Worm (Caenorhabditis elegans) whole organism, L4 larva: ENCODE measurements around the gene Y69H2.10.

Experiments used
- D1046.2 ChIP-seq: fragments of 200-800 bp; sonication (Bioruptor generic); IDR thresholded peaks from 2 replicates; pipeline ENCODE4 v1.3.6; 2022; ENCODE audit warnings: missing genetic modification characterization, missing compliant biosample characterization
- F10B5.3 ChIP-seq: sonication (generic microtip); optimal IDR thresholded peaks from 2 replicates; lab custom pipeline; 2016; ENCODE audit warnings: mild to moderate bottlenecking, missing genetic modification characterization, missing compliant biosample characterization
- F26F4.8 ChIP-seq: fragments of 200-800 bp; sonication (Bioruptor generic); conservative IDR thresholded peaks from 2 replicates; pipeline ENCODE4 v1.3.6; 2022; ENCODE audit warnings: missing genetic modification characterization, missing compliant biosample characterization
- F37D6.2 ChIP-seq: sonication (generic microtip); optimal IDR thresholded peaks from 2 replicates; lab custom pipeline; 2016; ENCODE audit warnings: mild to moderate bottlenecking, missing genetic modification characterization, missing compliant biosample characterization
- F44E2.7 ChIP-seq: fragments of 200-800 bp; sonication (Bioruptor generic); IDR thresholded peaks from 2 replicates; pipeline ENCODE4 v2.1.2; 2022; ENCODE audit warnings: missing genetic modification characterization, missing compliant biosample characterization
- F49E8.2 ChIP-seq: sonication (generic microtip); optimal IDR thresholded peaks from 2 replicates; lab custom pipeline; 2016; ENCODE audit warnings: missing compliant biosample characterization, mild to moderate bottlenecking, missing genetic modification characterization, borderline replicate concordance
- R02D3.7 ChIP-seq: fragments of 150-350 bp; sonication (generic microtip); optimal IDR thresholded peaks from 3 replicates; lab custom pipeline; 2014; ENCODE audit warnings: missing biosample characterization, missing genetic modification characterization
- Y105C5A.15 ChIP-seq: fragments of 200-800 bp; sonication (Bioruptor generic); IDR thresholded peaks from 2 replicates; pipeline ENCODE4 v1.3.6; 2022; ENCODE audit warnings: missing genetic modification characterization, missing compliant biosample characterization
- Y48G9A.11 ChIP-seq: fragments of 200-800 bp; sonication (Bioruptor generic); IDR thresholded peaks from 2 replicates; pipeline ENCODE4 v1.3.6; 2022; ENCODE audit warnings: missing genetic modification reagents, missing genetic modification characterization, missing compliant biosample characterization
- aha-1 ChIP-seq: fragments of 150-350 bp; peaks from one replicate; lab custom pipeline; 2014; ENCODE audit warnings: missing biosample characterization, missing genetic modification characterization
- arid-1 ChIP-seq: fragments of 200-800 bp; sonication (Bioruptor generic); conservative IDR thresholded peaks from 2 replicates; pipeline ENCODE4 v1.3.6; 2022; ENCODE audit warnings: missing genetic modification reagents, missing genetic modification characterization, missing compliant biosample characterization
- ceh-20 ChIP-seq: fragments of 200-800 bp; sonication (Bioruptor generic); IDR thresholded peaks from 2 replicates; pipeline ENCODE4 v1.3.6; 2022; ENCODE audit warnings: missing genetic modification reagents, missing genetic modification characterization, missing compliant biosample characterization
- ces-1 ChIP-seq: fragments of 150-350 bp; sonication (generic microtip); optimal IDR thresholded peaks from 4 replicates; lab custom pipeline; 2014; ENCODE audit warnings: missing biosample characterization, missing genetic modification reagents, missing genetic modification characterization
- cey-2 ChIP-seq: sonication (generic microtip); optimal IDR thresholded peaks from 3 replicates; lab custom pipeline; 2017; ENCODE audit warnings: missing genetic modification characterization, mild to moderate bottlenecking, missing compliant biosample characterization, antibody characterized with exemption, borderline replicate concordance; ENCODE audit not compliant: insufficient read depth
- daf-12 ChIP-seq: fragments of 150-350 bp; optimal IDR thresholded peaks from 2 replicates; lab custom pipeline; 2014; ENCODE audit warnings: missing biosample characterization, missing genetic modification reagents, missing genetic modification characterization
- daf-16 ChIP-seq, 3 experiments: sonication (generic microtip); optimal IDR thresholded peaks; 2 replicates each; lab custom pipeline; 2016 to 2017; ENCODE audit warnings: missing genetic modification characterization in 3 of 3, missing genetic modification reagents in 3 of 3, mild to moderate bottlenecking in 2 of 3, missing compliant biosample characterization in 2 of 3, missing biosample characterization in 1 of 3, moderate library complexity in 1 of 3
- daf-8 ChIP-seq: fragments of 200-800 bp; sonication (Bioruptor generic); IDR thresholded peaks from 2 replicates; pipeline ENCODE4 v1.3.6; 2022; ENCODE audit warnings: missing genetic modification characterization, missing compliant biosample characterization
- dmd-9 ChIP-seq: fragments of 200-800 bp; sonication (Bioruptor generic); IDR thresholded peaks from 2 replicates; pipeline ENCODE4 v1.3.6; 2022; ENCODE audit warnings: missing genetic modification reagents, missing genetic modification characterization, missing compliant biosample characterization
- duxl-1 ChIP-seq: sonication (generic microtip); optimal IDR thresholded peaks from 2 replicates; lab custom pipeline; 2016; ENCODE audit warnings: mild to moderate bottlenecking, missing genetic modification characterization, moderate library complexity, missing compliant biosample characterization; ENCODE audit not compliant: poor library complexity
- fkh-10 ChIP-seq: fragments of 150-350 bp; optimal IDR thresholded peaks from 2 replicates; lab custom pipeline; 2014; ENCODE audit warnings: missing biosample characterization, missing genetic modification reagents, missing genetic modification characterization
- gei-8 ChIP-seq: fragments of 200-800 bp; sonication (Bioruptor generic); optimal IDR thresholded peaks from 2 replicates; lab custom pipeline; 2018; ENCODE audit warnings: mild to moderate bottlenecking, missing genetic modification characterization, missing compliant biosample characterization
- hif-1 ChIP-seq, 2 experiments: sonication (generic microtip); optimal IDR thresholded peaks; 2 replicates each; lab custom pipeline; 2016 to 2017; ENCODE audit warnings: missing compliant biosample characterization in 2 of 2, missing genetic modification characterization in 2 of 2, missing genetic modification reagents in 2 of 2, missing genotype in 2 of 2, mild to moderate bottlenecking in 1 of 2
- hmg-1.1 ChIP-seq: fragments of 200-800 bp; sonication (Bioruptor generic); IDR thresholded peaks from 2 replicates; pipeline ENCODE4 v1.3.6; 2022; ENCODE audit warnings: missing genetic modification reagents, missing genetic modification characterization, missing compliant biosample characterization
- lim-7 ChIP-seq: fragments of 200-800 bp; sonication (Bioruptor generic); IDR thresholded peaks from 2 replicates; pipeline ENCODE4 v1.3.6; 2022; ENCODE audit warnings: missing genetic modification characterization, missing compliant biosample characterization
- lin-29 ChIP-seq: fragments of 200-800 bp; sonication (Bioruptor generic); IDR thresholded peaks from 2 replicates; pipeline ENCODE4 v1.3.6; 2022; ENCODE audit warnings: missing genetic modification reagents, missing genetic modification characterization, missing compliant biosample characterization
- lir-3 ChIP-seq: sonication (generic microtip); optimal IDR thresholded peaks from 2 replicates; lab custom pipeline; 2016; ENCODE audit warnings: mild to moderate bottlenecking, missing genetic modification characterization, missing compliant biosample characterization
- madf-5 ChIP-seq, 2 experiments: fragments of 200-800 bp; sonication (Bioruptor generic); IDR thresholded peaks; 2 replicates each; pipeline ENCODE4 v1.3.6; 2022; ENCODE audit warnings: missing compliant biosample characterization in 2 of 2, missing genetic modification characterization in 2 of 2
- nhr-102 ChIP-seq: sonication (generic microtip); optimal IDR thresholded peaks from 2 replicates; lab custom pipeline; 2016; ENCODE audit warnings: mild to moderate bottlenecking, missing genetic modification characterization, moderate library complexity, missing compliant biosample characterization
- nhr-11 ChIP-seq: fragments of 150-350 bp; optimal IDR thresholded peaks from 2 replicates; lab custom pipeline; 2014; ENCODE audit warnings: missing biosample characterization, missing genetic modification characterization
- nhr-25 ChIP-seq: sonication (generic microtip); optimal IDR thresholded peaks from 2 replicates; lab custom pipeline; 2017; ENCODE audit warnings: missing genetic modification characterization, mild to moderate bottlenecking, missing compliant biosample characterization, antibody characterized with exemption, moderate library complexity, borderline replicate concordance; ENCODE audit not compliant: insufficient read depth
- nhr-48 ChIP-seq: sonication (generic microtip); optimal IDR thresholded peaks from 2 replicates; lab custom pipeline; 2016; ENCODE audit warnings: mild to moderate bottlenecking, missing genetic modification characterization, missing compliant biosample characterization
- nhr-77 ChIP-seq: fragments of 150-350 bp; optimal IDR thresholded peaks from 2 replicates; lab custom pipeline; 2014; ENCODE audit warnings: missing biosample characterization, missing genetic modification characterization
- saeg-2 ChIP-seq: fragments of 200-800 bp; sonication (Bioruptor generic); IDR thresholded peaks from 2 replicates; pipeline ENCODE4 v1.3.6; 2022; ENCODE audit warnings: missing genetic modification reagents, missing genetic modification characterization, missing compliant biosample characterization
- snpc-4 ChIP-seq: fragments of 150-350 bp; optimal IDR thresholded peaks from 2 replicates; lab custom pipeline; 2014; ENCODE audit warnings: missing biosample characterization, missing genetic modification characterization
- unc-130 ChIP-seq: sonication (generic microtip); optimal IDR thresholded peaks from 2 replicates; lab custom pipeline; 2016; ENCODE audit warnings: missing genetic modification reagents, missing genetic modification characterization, missing compliant biosample characterization
- unc-62 ChIP-seq, 3 experiments: fragments of 150-350 bp in 1 of 3; sonication (generic microtip); optimal IDR thresholded peaks in 2 of 3; peaks in 1 of 3; 1 replicate in 1 of 3; 2 replicates in 2 of 3; lab custom pipeline; 2014 to 2017; ENCODE audit warnings: missing biosample characterization in 3 of 3, missing genetic modification characterization in 3 of 3, missing genetic modification reagents in 3 of 3, missing genotype in 1 of 3
- zfp-2 ChIP-seq: sonication (generic microtip); optimal IDR thresholded peaks from 2 replicates; lab custom pipeline; 2016; ENCODE audit warnings: mild to moderate bottlenecking, missing genetic modification characterization, missing compliant biosample characterization
- zip-2 ChIP-seq: fragments of 150-350 bp; optimal IDR thresholded peaks from 2 replicates; lab custom pipeline; 2014; ENCODE audit warnings: missing biosample characterization, missing genetic modification characterization
- ztf-7 ChIP-seq: fragments of 150-350 bp; optimal IDR thresholded peaks from 2 replicates; lab custom pipeline; 2014; ENCODE audit warnings: missing biosample characterization, missing genetic modification characterization

Gene Y69H2.10

ce11 chrV:18708015-18708414 lies 37.9 kb downstream of the Y69H2.10 start:
- TF ChIP-seq madf-5 (GFP tag; IDR thresholded peaks at IDR 0.05; lab: Robert Waterston, UW) (0 out of 4 replicates have a peak, but pooled peaks of 1 of the 2 experiments have one; percentile 19), fkh-10 (GFP tag; lab: Kevin White, UChicago) (no peak), F44E2.7 (GFP tag; lab: Robert Waterston, UW) (0 out of 2 replicates have a peak, but pooled peaks have one; percentile 4), F26F4.8 (0 out of 2 replicates have a peak, but pooled peaks have one; percentile 49), aha-1 (tag; lab: Kevin White, UChicago) (peak; percentile 83)

DNA sequence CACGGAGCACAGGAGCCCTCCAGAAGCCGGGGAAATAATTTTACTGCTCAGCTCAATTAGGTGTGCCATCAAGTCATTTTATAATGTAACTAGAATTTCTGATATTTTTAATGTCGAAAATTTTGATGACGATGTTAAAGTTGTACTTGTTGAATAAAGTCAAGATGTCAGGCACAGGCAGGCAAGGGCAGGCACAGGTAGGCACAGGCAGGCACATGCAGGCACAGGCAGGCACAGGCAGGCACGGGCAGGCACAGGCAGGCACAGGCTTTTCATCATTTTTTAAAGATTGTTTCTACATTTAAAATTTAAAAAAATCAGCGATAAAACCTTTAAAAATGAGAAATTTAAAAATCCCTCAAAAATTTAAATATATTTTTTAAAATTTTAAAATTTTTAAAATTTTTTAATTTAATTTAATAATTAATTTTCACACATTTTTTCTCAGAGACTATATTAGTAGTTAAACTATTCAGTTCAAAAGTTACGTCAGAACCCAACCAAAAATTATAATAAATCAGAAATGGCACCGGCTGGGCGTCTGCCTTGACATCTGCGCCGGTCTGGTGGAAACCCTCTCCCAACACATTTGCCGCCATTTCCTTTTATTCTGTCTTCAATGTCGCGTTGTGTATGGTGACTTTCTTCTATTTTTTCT lies 39.2 kb downstream of the Y69H2.10 start, which contains the start of gene Y17D7C.6:
TSS of gene Y17D7C.6 (plus strand) at position 608 of the 658 bp plus-strand sequence.
- TF ChIP-seq nhr-11 (tag; lab: Kevin White, UChicago), result no peak
- no peak for TF ChIP-seq ztf-7
- TF ChIP-seq saeg-2 (GFP tag; lab: Robert Waterston, UW), result 0 out of 2 replicates have a peak, but pooled peaks have one; percentile 30
- no peak for TF ChIP-seq Y105C5A.15
- TF ChIP-seq hmg-1.1, result no peak
- 0 out of 4 replicates have a peak, but pooled peaks of 1 of the 2 experiments have one; percentile 75 for TF ChIP-seq madf-5 (GFP tag; IDR thresholded peaks at IDR 0.05; lab: Robert Waterston, UW)
- TF ChIP-seq zip-2 (tag; lab: Kevin White, UChicago), result no peak

DNA sequence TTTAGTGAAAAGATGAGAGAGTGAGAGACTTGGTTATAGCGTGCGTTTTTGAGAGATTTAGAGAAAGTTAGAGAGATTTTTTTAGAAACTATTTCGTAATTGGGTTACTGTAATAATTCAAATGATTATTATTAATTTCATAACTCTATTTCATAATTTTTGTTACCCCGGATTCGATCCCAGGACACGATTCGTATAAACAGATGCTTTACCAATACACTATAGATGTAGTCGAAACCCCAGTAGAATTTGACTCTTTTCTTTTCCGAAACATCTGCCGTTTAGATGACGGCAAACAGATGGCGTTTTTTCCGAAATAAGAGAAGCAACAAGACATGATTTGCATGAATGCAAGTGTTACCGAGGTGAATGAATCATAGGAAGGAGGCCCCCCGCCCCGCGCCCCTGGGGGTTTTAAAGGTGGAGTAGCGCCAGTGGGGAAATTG lies 40.0 kb downstream of the Y69H2.10 start:
- no peak for TF ChIP-seq daf-12
- TF ChIP-seq nhr-102 (tag; lab: Kevin White, UChicago), result no peak
- TF ChIP-seq aha-1 (tag; lab: Kevin White, UChicago), result peak; percentile 39
- no peak for TF ChIP-seq zfp-2 (tag; lab: Kevin White, UChicago)
- TF ChIP-seq cey-2, result no peak
- peak; percentile 54; the same call in 1 of the 2 replicates for TF ChIP-seq D1046.2 (GFP tag; lab: Robert Waterston, UW)
- peak in 1 of 2 experiments; percentile 20 for TF ChIP-seq unc-62 (GFP tag; optimal IDR thresholded peaks at IDR 0.05 in 1 of 2; lab: Kevin White, UChicago)
- no peak for TF ChIP-seq unc-62 (tag; optimal IDR thresholded peaks at IDR 0.05; lab: Kevin White, UChicago)
- TF ChIP-seq dmd-9 (GFP tag; lab: Robert Waterston, UW), result no peak
- TF ChIP-seq gei-8 (GFP tag; lab: Kevin White, UChicago), result no peak
- no peak for TF ChIP-seq ces-1 (GFP tag; lab: Kevin White, UChicago)
- TF ChIP-seq duxl-1 (tag; lab: Kevin White, UChicago), result peak; percentile 77
- TF ChIP-seq lin-29 (GFP tag; lab: Robert Waterston, UW), result 0 out of 2 replicates have a peak, but pooled peaks have one; percentile 12
- peak in 1 of 2 experiments; percentile 13 for TF ChIP-seq daf-16 (GFP tag; optimal IDR thresholded peaks at IDR 0.05; lab: Kevin White, UChicago)
- peak; percentile 11 for TF ChIP-seq daf-16 (tag; optimal IDR thresholded peaks at IDR 0.05; lab: Kevin White, UChicago)
- no peak for TF ChIP-seq arid-1 (GFP tag; lab: Robert Waterston, UW)
- TF ChIP-seq saeg-2 (GFP tag; lab: Robert Waterston, UW), result no peak
- peak; percentile 40 for TF ChIP-seq F37D6.2 (tag; lab: Kevin White, UChicago)
- TF ChIP-seq zip-2 (tag; lab: Kevin White, UChicago), result peak; percentile 32

DNA sequence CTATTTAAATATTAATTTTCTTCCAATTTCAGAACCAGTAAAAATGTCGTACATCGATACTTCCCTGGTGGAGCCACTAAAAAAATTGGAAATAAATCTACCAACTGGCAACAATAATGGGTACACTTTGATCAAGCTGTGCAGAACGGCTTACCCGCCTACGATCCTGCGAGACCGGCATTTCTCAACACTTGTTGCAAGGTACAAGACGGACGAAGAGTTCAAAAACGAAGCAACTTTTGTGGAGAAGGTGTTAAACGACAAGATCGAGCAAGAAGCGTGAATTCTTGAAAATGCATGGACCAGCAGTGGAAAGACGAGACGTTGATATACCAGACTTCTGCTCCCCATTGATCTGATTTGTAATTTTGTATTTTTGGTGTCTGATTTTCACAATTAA lies 41.2 kb downstream of the Y69H2.10 start:
- TF ChIP-seq F37D6.2 (tag; lab: Kevin White, UChicago) (no peak), daf-8 (GFP tag; lab: Robert Waterston, UW) (no peak), nhr-25 (no peak), lir-3 (no peak), aha-1 (tag; lab: Kevin White, UChicago) (peak; percentile 56), snpc-4 (tag; lab: Kevin White, UChicago) (no peak), Y48G9A.11 (GFP tag; lab: Robert Waterston, UW) (no peak)

ce11 chrV:18712118-18712517 lies 42.0 kb downstream of the Y69H2.10 start:
- TF ChIP-seq R02D3.7 (tag; lab: Kevin White, UChicago) (no peak), nhr-77 (tag; lab: Kevin White, UChicago) (no peak), hif-1 (tag; optimal IDR thresholded peaks at IDR 0.05; lab: Kevin White, UChicago) (no peak), unc-130 (GFP tag; lab: Kevin White, UChicago) (peak; percentile 26), F10B5.3 (tag; lab: Kevin White, UChicago) (no peak), F49E8.2 (tag; lab: Kevin White, UChicago) (no peak), daf-8 (GFP tag; lab: Robert Waterston, UW) (0 out of 2 replicates have a peak, but pooled peaks have one; percentile 61), lim-7 (GFP tag; lab: Robert Waterston, UW) (no peak), ceh-20 (no peak), nhr-48 (tag; lab: Kevin White, UChicago) (no peak), arid-1 (GFP tag; lab: Robert Waterston, UW) (no peak), nhr-25 (no peak), daf-16 (GFP tag; optimal IDR thresholded peaks at IDR 0.05; lab: Kevin White, UChicago) (peak in 1 of 2 experiments; percentile 19), daf-16 (tag; optimal IDR thresholded peaks at IDR 0.05; lab: Kevin White, UChicago) (peak; percentile 17), zfp-2 (tag; lab: Kevin White, UChicago) (no peak), duxl-1 (tag; lab: Kevin White, UChicago) (no peak), lir-3 (peak; percentile 46)
